Fruit fly (Drosophila melanogaster) whole organism, adult: ENCODE data around the gene CG2145.

Experiments used
- CG11617 ChIP-seq: fragments of 200-800 bp; sonication (Bioruptor generic); optimal IDR thresholded peaks from 2 replicates; lab custom pipeline; 2017; ENCODE audit warnings: mild to moderate bottlenecking, missing biosample characterization, missing genetic modification reagents, missing genetic modification characterization
- CG12768 ChIP-seq: fragments of 200-800 bp; sonication (Bioruptor generic); optimal IDR thresholded peaks from 2 replicates; lab custom pipeline; 2017; ENCODE audit warnings: missing biosample characterization, missing genetic modification characterization, mild to moderate bottlenecking, moderate library complexity, missing genetic modification reagents
- CG14711 ChIP-seq: fragments of 200-800 bp; sonication (Bioruptor generic); optimal IDR thresholded peaks from 2 replicates; lab custom pipeline; 2018; ENCODE audit warnings: missing biosample characterization, mild to moderate bottlenecking, missing genetic modification characterization, moderate library complexity
- CG33017 ChIP-seq: fragments of 200-800 bp; sonication (Bioruptor generic); optimal IDR thresholded peaks from 2 replicates; lab custom pipeline; 2018; ENCODE audit warnings: missing biosample characterization, mild to moderate bottlenecking, missing genetic modification characterization, moderate library complexity
- CG5204 ChIP-seq: fragments of 200-800 bp; sonication (Bioruptor generic); optimal IDR thresholded peaks from 2 replicates; lab custom pipeline; 2016; ENCODE audit warnings: missing biosample characterization, missing genetic modification characterization
- CG7045 ChIP-seq: fragments of 200-800 bp; sonication (Bioruptor generic); optimal IDR thresholded peaks from 2 replicates; lab custom pipeline; 2017; ENCODE audit warnings: missing biosample characterization, mild to moderate bottlenecking, missing genetic modification characterization
- Clk ChIP-seq: fragments of 200-800 bp; sonication (Bioruptor generic); optimal IDR thresholded peaks from 2 replicates; lab custom pipeline; 2017; ENCODE audit warnings: missing biosample characterization, missing genetic modification characterization
- Crg-1 ChIP-seq: fragments of 200-800 bp; sonication (Bioruptor generic); optimal IDR thresholded peaks from 2 replicates; lab custom pipeline; 2016; ENCODE audit warnings: missing biosample characterization, missing genetic modification characterization
- Hr96 ChIP-seq: fragments of 200-800 bp; sonication (Bioruptor generic); optimal IDR thresholded peaks from 2 replicates; lab custom pipeline; 2016; ENCODE audit warnings: missing biosample characterization, missing genetic modification characterization
- bab1 ChIP-seq: fragments of 200-800 bp; sonication (Bioruptor generic); optimal IDR thresholded peaks from 3 replicates; lab custom pipeline; 2019; ENCODE audit warnings: missing biosample characterization, mild to moderate bottlenecking, missing genetic modification characterization, moderate library complexity
- cic ChIP-seq: fragments of 200-800 bp; sonication (Bioruptor generic); optimal IDR thresholded peaks from 2 replicates; lab custom pipeline; 2017; ENCODE audit warnings: missing biosample characterization, mild to moderate bottlenecking, missing genetic modification characterization, moderate library complexity
- cnc ChIP-seq, 2 experiments: fragments of >200 bp; optimal IDR thresholded peaks; 2 replicates each; lab custom pipeline; 2017
- ovo ChIP-seq: fragments of 200-800 bp; sonication (Bioruptor generic); optimal IDR thresholded peaks from 2 replicates; lab custom pipeline; 2016; ENCODE audit warnings: missing biosample characterization, missing genetic modification characterization
- toe ChIP-seq: fragments of 200-800 bp; sonication (Bioruptor generic); optimal IDR thresholded peaks from 2 replicates; lab custom pipeline; 2016; ENCODE audit warnings: missing biosample characterization, missing genetic modification characterization

DNA sequence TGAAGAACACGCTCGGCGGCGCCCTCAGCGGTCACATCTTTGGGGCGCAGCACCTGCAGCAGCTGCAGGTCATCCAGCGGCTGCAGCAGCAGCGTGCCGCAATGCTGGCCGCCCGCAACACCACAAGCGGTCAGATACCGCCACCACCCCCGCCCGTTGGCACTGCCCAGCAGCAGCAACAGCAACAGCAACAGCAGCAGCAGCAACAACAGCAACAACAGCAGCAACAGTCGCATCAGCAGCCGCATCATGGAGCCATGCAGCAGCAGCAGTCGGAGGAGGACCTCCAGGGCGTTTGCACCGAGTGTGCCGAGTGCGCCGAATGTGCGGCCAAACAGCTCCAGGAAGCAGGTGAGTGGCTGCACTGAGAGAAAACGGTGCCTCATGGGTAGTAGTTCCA is 14.6 kb upstream of the CG2145 start:
- no peak for TF ChIP-seq bab1 (GFP tag; lab: Kevin White, UChicago)
- no peak for TF ChIP-seq CG5204 (GFP tag; lab: Kevin White, UChicago)
- no peak for TF ChIP-seq cnc (optimal IDR thresholded peaks at IDR 0.05; lab: Kevin White, UChicago)
- no peak for TF ChIP-seq CG14711
- TF ChIP-seq cic (GFP tag; lab: Kevin White, UChicago): no peak
- no peak for TF ChIP-seq CG7045 (GFP tag; lab: Kevin White, UChicago)
- TF ChIP-seq toe (GFP tag; lab: Kevin White, UChicago): no peak
- TF ChIP-seq CG11617 (GFP tag; lab: Kevin White, UChicago): no peak
- no peak for TF ChIP-seq Crg-1 (GFP tag; lab: Kevin White, UChicago)
- no peak for TF ChIP-seq Clk (GFP tag; lab: Kevin White, UChicago)
- TF ChIP-seq CG33017 (tag; lab: Kevin White, UChicago): no peak
- TF ChIP-seq CG12768 (GFP tag; lab: Kevin White, UChicago): no peak
- TF ChIP-seq ovo: no peak
- TF ChIP-seq Hr96 (GFP tag; lab: Kevin White, UChicago): no peak
